Fruit fly (Drosophila melanogaster): ENCODE measurements around the gene Psf1.

Gene Psf1

dm6 chr3L:1277937-1278336, 30.5 kb upstream of the Psf1 start:
- no peak for TF ChIP-seq CG9948 (tag; optimal IDR thresholded peaks at IDR 0.05)
- no peak for TF ChIP-seq CG34367 (tag; optimal IDR thresholded peaks at IDR 0.05)
- TF ChIP-seq fd96Ca (GFP tag; IDR thresholded peaks at IDR 0.05) = no peak
- TF ChIP-seq CG8159 (tag; optimal IDR thresholded peaks at IDR 0.05) = peak; percentile 4
- no peak for TF ChIP-seq CG4496 (GFP tag; IDR thresholded peaks at IDR 0.05)
- no peak for TF ChIP-seq Pif1A (GFP tag; optimal IDR thresholded peaks at IDR 0.05)
- no peak for TF ChIP-seq CG8301 (tag; optimal IDR thresholded peaks at IDR 0.05)
- no peak for TF ChIP-seq gl (tag; optimal IDR thresholded peaks at IDR 0.05)
- no peak for TF ChIP-seq CG10348 (GFP tag; IDR thresholded peaks at IDR 0.05)
- TF ChIP-seq Ets98B (GFP tag; IDR thresholded peaks at IDR 0.05) = no peak
- peak; percentile 6 for TF ChIP-seq CG14655 (GFP tag; optimal IDR thresholded peaks at IDR 0.05)

- no peak for TF ChIP-seq rn (GFP tag; IDR thresholded peaks at IDR 0.05)
- TF ChIP-seq CG34367 (tag; optimal IDR thresholded peaks at IDR 0.05) = no peak
- no peak for TF ChIP-seq gl (tag; optimal IDR thresholded peaks at IDR 0.05)
- TF ChIP-seq EcR (GFP tag; optimal IDR thresholded peaks at IDR 0.05) = no peak
- TF ChIP-seq CG8159 (tag; optimal IDR thresholded peaks at IDR 0.05) = no peak
- no peak for TF ChIP-seq Pif1B (GFP tag; optimal IDR thresholded peaks at IDR 0.05)
- no peak for TF ChIP-seq CG13204 (GFP tag; optimal IDR thresholded peaks at IDR 0.05)
- no peak for TF ChIP-seq CG14655 (GFP tag; optimal IDR thresholded peaks at IDR 0.05)
- TF ChIP-seq CG32121 (GFP tag; IDR thresholded peaks at IDR 0.05) = no peak
- no peak for TF ChIP-seq CG17806 (tag; optimal IDR thresholded peaks at IDR 0.05)
- TF ChIP-seq Pif1A (GFP tag; optimal IDR thresholded peaks at IDR 0.05) = no peak
- TF ChIP-seq D1 (tag; optimal IDR thresholded peaks at IDR 0.05) = no peak
- no peak for TF ChIP-seq fd96Ca (GFP tag; IDR thresholded peaks at IDR 0.05)
- no peak for TF ChIP-seq CG8301 (tag; optimal IDR thresholded peaks at IDR 0.05)
- TF ChIP-seq CG9948 (tag; optimal IDR thresholded peaks at IDR 0.05) = no peak
- TF ChIP-seq CG4496 (GFP tag; IDR thresholded peaks at IDR 0.05) = no peak
- no peak for TF ChIP-seq Ets98B (GFP tag; IDR thresholded peaks at IDR 0.05)
- no peak for TF ChIP-seq CG15710 (tag; optimal IDR thresholded peaks at IDR 0.05)
- TF ChIP-seq CG12605 (GFP tag; IDR thresholded peaks at IDR 0.05) = no peak
Measured at dm6 chr3L:1275767-1276166, 28.3 kb upstream of the Psf1 start, which contains the start of gene CG32333. Gene CG32333, plus strand, starts transcription at chr3L:1275956.

dm6 chr3L:1269013-1269412, 21.5 kb upstream of the Psf1 start:
- TF ChIP-seq EcR (GFP tag; optimal IDR thresholded peaks at IDR 0.05) (peak; percentile 92), rn (GFP tag; IDR thresholded peaks at IDR 0.05) (no peak), CG12605 (GFP tag; IDR thresholded peaks at IDR 0.05) (no peak), Pif1A (GFP tag; optimal IDR thresholded peaks at IDR 0.05) (no peak), CG4496 (GFP tag; IDR thresholded peaks at IDR 0.05) (no peak), fd96Ca (GFP tag; IDR thresholded peaks at IDR 0.05) (no peak), CG17806 (tag; optimal IDR thresholded peaks at IDR 0.05) (no peak), CG32121 (GFP tag; IDR thresholded peaks at IDR 0.05) (no peak), CG13204 (GFP tag; optimal IDR thresholded peaks at IDR 0.05) (peak; percentile 29), gl (tag; optimal IDR thresholded peaks at IDR 0.05) (no peak)

- TF ChIP-seq CG13204 (GFP tag; optimal IDR thresholded peaks at IDR 0.05) (peak; percentile 1), CG4496 (GFP tag; IDR thresholded peaks at IDR 0.05) (peak; percentile 31; the same call in 1 of the 3 replicates), CG34367 (tag; optimal IDR thresholded peaks at IDR 0.05) (no peak), EcR (GFP tag; optimal IDR thresholded peaks at IDR 0.05) (peak; percentile 47), Ets98B (GFP tag; IDR thresholded peaks at IDR 0.05) (peak; percentile 14; the same call in 1 of the 2 replicates), CG8159 (tag; optimal IDR thresholded peaks at IDR 0.05) (no peak)
Measured at dm6 chr3L:1265423-1266002, 18.0 kb upstream of the Psf1 start.

dm6 chr3L:1264998-1265397, 17.5 kb upstream of the Psf1 start:
- TF ChIP-seq CG17806 (tag; optimal IDR thresholded peaks at IDR 0.05) (no peak), CG10348 (GFP tag; IDR thresholded peaks at IDR 0.05) (no peak), CG4496 (GFP tag; IDR thresholded peaks at IDR 0.05) (no peak), CG32121 (GFP tag; IDR thresholded peaks at IDR 0.05) (no peak), CG12605 (GFP tag; IDR thresholded peaks at IDR 0.05) (no peak), D1 (tag; optimal IDR thresholded peaks at IDR 0.05) (no peak), CG9948 (tag; optimal IDR thresholded peaks at IDR 0.05) (peak; percentile 25), Snoo (tag; optimal IDR thresholded peaks at IDR 0.05) (peak; percentile 7), Pif1A (GFP tag; optimal IDR thresholded peaks at IDR 0.05) (peak; percentile 50), CG15710 (tag; optimal IDR thresholded peaks at IDR 0.05) (no peak), rn (GFP tag; IDR thresholded peaks at IDR 0.05) (no peak), CG14655 (GFP tag; optimal IDR thresholded peaks at IDR 0.05) (peak; percentile 69), Pif1B (GFP tag; optimal IDR thresholded peaks at IDR 0.05) (peak; percentile 57), Ets98B (GFP tag; IDR thresholded peaks at IDR 0.05) (no peak), gl (tag; optimal IDR thresholded peaks at IDR 0.05) (no peak), CG8301 (tag; optimal IDR thresholded peaks at IDR 0.05) (peak; percentile 33), CG13204 (GFP tag; optimal IDR thresholded peaks at IDR 0.05) (no peak), fd96Ca (GFP tag; IDR thresholded peaks at IDR 0.05) (no peak), CG34367 (tag; optimal IDR thresholded peaks at IDR 0.05) (no peak), CG8159 (tag; optimal IDR thresholded peaks at IDR 0.05) (peak; percentile 25), EcR (GFP tag; optimal IDR thresholded peaks at IDR 0.05) (no peak)

dm6 chr3L:1258547-1258946, 11.1 kb upstream of the Psf1 start:
- no peak for TF ChIP-seq CG8159 (tag; optimal IDR thresholded peaks at IDR 0.05)
- TF ChIP-seq gl (tag; optimal IDR thresholded peaks at IDR 0.05) = no peak
- no peak for TF ChIP-seq CG12605 (GFP tag; IDR thresholded peaks at IDR 0.05)
- no peak for TF ChIP-seq CG4496 (GFP tag; IDR thresholded peaks at IDR 0.05)
- TF ChIP-seq D1 (tag; optimal IDR thresholded peaks at IDR 0.05) = no peak
